Fruit fly (Drosophila melanogaster) whole organism, embryonic: ENCODE data around the gene Rrp45.

Experiments used
- Aef1 ChIP-seq: fragments of 200-800 bp; sonication (Bioruptor generic); IDR thresholded peaks from 3 replicates; pipeline ENCODE4 v1.3.6; 2022; ENCODE audit warnings: missing biosample characterization, missing genetic modification characterization
- Asciz ChIP-seq: fragments of 200-800 bp; sonication (Bioruptor generic); optimal IDR thresholded peaks from 2 replicates; lab custom pipeline; 2017; ENCODE audit warnings: missing biosample characterization, mild to moderate bottlenecking, missing genetic modification characterization, missing genetic modification reagents
- Atf-2 ChIP-seq: fragments of 200-800 bp; sonication (Bioruptor generic); optimal IDR thresholded peaks from 2 replicates; lab custom pipeline; 2016; ENCODE audit warnings: missing biosample characterization, missing genetic modification characterization
- Bteb2 ChIP-seq: fragments of 200-800 bp; sonication (Bioruptor generic); optimal IDR thresholded peaks from 2 replicates; lab custom pipeline; 2016; ENCODE audit warnings: missing biosample characterization, missing genetic modification characterization
- CG10267 ChIP-seq: fragments of 200-800 bp; sonication (Bioruptor generic); optimal IDR thresholded peaks from 2 replicates; lab custom pipeline; 2018; ENCODE audit warnings: missing biosample characterization, mild to moderate bottlenecking, missing genetic modification characterization, moderate library complexity
- CG10979 ChIP-seq: fragments of 200-800 bp; sonication (Bioruptor generic); optimal IDR thresholded peaks from 2 replicates; lab custom pipeline; 2018; ENCODE audit warnings: missing biosample characterization, mild to moderate bottlenecking, missing genetic modification characterization, moderate library complexity
- CG11504 ChIP-seq: fragments of 200-800 bp; sonication (Bioruptor generic); optimal IDR thresholded peaks from 3 replicates; lab custom pipeline; 2019; ENCODE audit warnings: missing biosample characterization, mild to moderate bottlenecking, missing genetic modification characterization, moderate library complexity
- CG11696 ChIP-seq: fragments of 200-800 bp; sonication (Bioruptor generic); IDR thresholded peaks from 2 replicates; pipeline ENCODE4 v1.3.6; 2022; ENCODE audit warnings: missing biosample characterization, missing genetic modification characterization
- CG12391 ChIP-seq: fragments of 200-800 bp; sonication (Bioruptor generic); optimal IDR thresholded peaks from 3 replicates; lab custom pipeline; 2018; ENCODE audit warnings: missing biosample characterization, mild to moderate bottlenecking, missing genetic modification characterization, moderate library complexity
- CG12744 ChIP-seq: fragments of 200-800 bp; sonication (Bioruptor generic); optimal IDR thresholded peaks from 2 replicates; lab custom pipeline; 2016; ENCODE audit warnings: missing biosample characterization, missing genetic modification characterization
- CG12769 ChIP-seq: fragments of 200-800 bp; sonication (Bioruptor generic); optimal IDR thresholded peaks from 2 replicates; lab custom pipeline; 2019; ENCODE audit warnings: missing biosample characterization, mild to moderate bottlenecking, missing genetic modification characterization, moderate library complexity
- CG1647 ChIP-seq: fragments of 200-800 bp; sonication (Bioruptor generic); optimal IDR thresholded peaks from 3 replicates; lab custom pipeline; 2016; ENCODE audit warnings: missing biosample characterization, missing genetic modification characterization
- CG1832 ChIP-seq: fragments of 200-800 bp; sonication (Bioruptor generic); optimal IDR thresholded peaks from 2 replicates; lab custom pipeline; 2017; ENCODE audit warnings: missing biosample characterization, mild to moderate bottlenecking, missing genetic modification characterization, inconsistent platforms
- CG31388 ChIP-seq: fragments of 200-800 bp; sonication (Bioruptor generic); optimal IDR thresholded peaks from 2 replicates; lab custom pipeline; 2016; ENCODE audit warnings: missing biosample characterization, missing genetic modification characterization
- CG32767 ChIP-seq: fragments of 200-800 bp; sonication (Bioruptor generic); IDR thresholded peaks from 2 replicates; pipeline ENCODE4 v1.3.6; 2022; ENCODE audit warnings: missing biosample characterization, missing genetic modification characterization
- CG34376 ChIP-seq: fragments of 200-800 bp; sonication (Bioruptor generic); optimal IDR thresholded peaks from 2 replicates; lab custom pipeline; 2018; ENCODE audit warnings: missing biosample characterization, mild to moderate bottlenecking, missing genetic modification characterization
- CG3995 ChIP-seq: fragments of 200-800 bp; sonication (Bioruptor generic); optimal IDR thresholded peaks from 3 replicates; lab custom pipeline; 2016; ENCODE audit warnings: missing biosample characterization, missing genetic modification characterization
- CG42726 ChIP-seq: fragments of 200-800 bp; sonication (Bioruptor generic); IDR thresholded peaks from 2 replicates; pipeline ENCODE4 v1.3.6; 2022; ENCODE audit warnings: missing biosample characterization, missing genetic modification characterization; ENCODE audit not compliant: partially characterized antibody
- CG6689 ChIP-seq: fragments of 200-800 bp; sonication (Bioruptor generic); IDR thresholded peaks from 2 replicates; pipeline ENCODE4 v1.3.6; 2022; ENCODE audit warnings: missing biosample characterization, missing genetic modification characterization
- CG6813 ChIP-seq: fragments of 200-800 bp; sonication (Bioruptor generic); optimal IDR thresholded peaks from 2 replicates; lab custom pipeline; 2017; ENCODE audit warnings: missing biosample characterization, missing genetic modification characterization, mild to moderate bottlenecking, moderate library complexity, missing genetic modification reagents
- CHES-1-like ChIP-seq: fragments of 200-800 bp; sonication (Bioruptor generic); optimal IDR thresholded peaks from 2 replicates; lab custom pipeline; 2016; ENCODE audit warnings: missing biosample characterization, missing genetic modification characterization
- CrebB ChIP-seq: fragments of 200-800 bp; sonication (Bioruptor generic); optimal IDR thresholded peaks from 3 replicates; lab custom pipeline; 2018; ENCODE audit warnings: missing biosample characterization, mild to moderate bottlenecking, missing genetic modification characterization
- Ets97D ChIP-seq: fragments of 200-800 bp; sonication (Bioruptor generic); optimal IDR thresholded peaks from 3 replicates; lab custom pipeline; 2016; ENCODE audit warnings: missing biosample characterization, missing genetic modification characterization
- Hsf ChIP-seq: fragments of 200-800 bp; sonication (Bioruptor generic); optimal IDR thresholded peaks from 3 replicates; lab custom pipeline; 2016; ENCODE audit warnings: missing biosample characterization, missing genetic modification characterization
- NFAT ChIP-seq: fragments of 200-800 bp; sonication (Bioruptor generic); IDR thresholded peaks from 2 replicates; pipeline ENCODE4 v1.3.6; 2022; ENCODE audit warnings: missing biosample characterization, missing genetic modification characterization
- Nf-YC ChIP-seq: fragments of 200-800 bp; optimal IDR thresholded peaks from 3 replicates; lab custom pipeline; 2019; ENCODE audit warnings: missing biosample characterization, mild to moderate bottlenecking, missing genetic modification characterization, moderate library complexity
- NfI ChIP-seq: fragments of 200-800 bp; sonication (Bioruptor generic); optimal IDR thresholded peaks from 3 replicates; lab custom pipeline; 2018; ENCODE audit warnings: missing biosample characterization, mild to moderate bottlenecking, missing genetic modification characterization, moderate library complexity
- Sry-β ChIP-seq: fragments of 200-800 bp; sonication (Bioruptor generic); optimal IDR thresholded peaks from 2 replicates; lab custom pipeline; 2018; ENCODE audit warnings: missing biosample characterization, mild to moderate bottlenecking, missing genetic modification characterization, moderate library complexity
- ac ChIP-seq: fragments of 200-800 bp; sonication (Bioruptor generic); optimal IDR thresholded peaks from 3 replicates; lab custom pipeline; 2017; ENCODE audit warnings: missing biosample characterization, mild to moderate bottlenecking, missing genetic modification characterization
- ato ChIP-seq: fragments of 200-800 bp; sonication (Bioruptor generic); IDR thresholded peaks from 2 replicates; pipeline ENCODE4 v1.3.6; 2022; ENCODE audit warnings: missing biosample characterization, missing genetic modification characterization; ENCODE audit not compliant: partially characterized antibody
- chm ChIP-seq: fragments of 200-800 bp; sonication (Bioruptor generic); IDR thresholded peaks from 2 replicates; pipeline ENCODE4 v1.3.6; 2022; ENCODE audit warnings: missing biosample characterization, missing genetic modification characterization
- chn ChIP-seq: fragments of 200-800 bp; sonication (Bioruptor generic); optimal IDR thresholded peaks from 2 replicates; lab custom pipeline; 2016; ENCODE audit warnings: missing biosample characterization, missing genetic modification characterization
- corto ChIP-seq: fragments of 200-800 bp; sonication (Bioruptor generic); optimal IDR thresholded peaks from 2 replicates; lab custom pipeline; 2016; ENCODE audit warnings: missing biosample characterization, mild to moderate bottlenecking, missing genetic modification characterization, moderate library complexity
- disco-r ChIP-seq: fragments of 200-800 bp; sonication (Bioruptor generic); optimal IDR thresholded peaks from 2 replicates; lab custom pipeline; 2016; ENCODE audit warnings: missing biosample characterization, missing genetic modification characterization
- dm ChIP-seq: fragments of 200-800 bp; sonication (Bioruptor generic); optimal IDR thresholded peaks from 3 replicates; lab custom pipeline; 2016; ENCODE audit warnings: missing biosample characterization, missing genetic modification characterization
- hb ChIP-seq: fragments of 200-800 bp; sonication (Bioruptor generic); IDR thresholded peaks from 3 replicates; pipeline ENCODE4 v1.3.6; 2022; ENCODE audit warnings: missing biosample characterization, missing genetic modification characterization; ENCODE audit not compliant: partially characterized antibody
- hth ChIP-seq: fragments of >200 bp; optimal IDR thresholded peaks from 2 replicates; lab custom pipeline; 2017; ENCODE audit warnings: inconsistent platforms
- lab ChIP-seq: fragments of 200-800 bp; sonication (Bioruptor generic); optimal IDR thresholded peaks from 3 replicates; lab custom pipeline; 2017; ENCODE audit warnings: missing biosample characterization, missing genetic modification characterization, mild to moderate bottlenecking, moderate library complexity, missing genetic modification reagents
- nau ChIP-seq: fragments of 200-800 bp; sonication (Bioruptor generic); optimal IDR thresholded peaks from 3 replicates; lab custom pipeline; 2017; ENCODE audit warnings: missing biosample characterization, mild to moderate bottlenecking, missing genetic modification characterization, missing genetic modification reagents
- pita ChIP-seq: fragments of 200-800 bp; sonication (Bioruptor generic); optimal IDR thresholded peaks from 2 replicates; lab custom pipeline; 2017; ENCODE audit warnings: missing biosample characterization, mild to moderate bottlenecking, missing genetic modification characterization
- prd ChIP-seq, 3 experiments: fragments of >200 bp in 2 of 3; fragments of 200-800 bp in 1 of 3; sonication (Bioruptor generic) in 1 of 3; optimal IDR thresholded peaks in 2 of 3; IDR thresholded peaks in 1 of 3; 2 replicates in 2 of 3; 3 replicates in 1 of 3; pipeline versions ENCODE4 v1.3.6 to Lab custom; 2017 to 2022; ENCODE audit warnings: missing biosample characterization in 1 of 3, missing genetic modification characterization in 1 of 3
- sd ChIP-seq: fragments of 200-800 bp; sonication (Bioruptor generic); optimal IDR thresholded peaks from 3 replicates; lab custom pipeline; 2018; ENCODE audit warnings: missing biosample characterization, mild to moderate bottlenecking, missing genetic modification characterization, moderate library complexity
- shn ChIP-seq: fragments of 200-800 bp; sonication (Bioruptor generic); optimal IDR thresholded peaks from 3 replicates; lab custom pipeline; 2016; ENCODE audit warnings: missing biosample characterization, missing genetic modification characterization
- sna ChIP-seq: fragments of 200-800 bp; sonication (Bioruptor generic); IDR thresholded peaks from 2 replicates; pipeline ENCODE4 v1.3.6; 2022; ENCODE audit warnings: missing biosample characterization, missing genetic modification characterization; ENCODE audit not compliant: partially characterized antibody
- sr ChIP-seq: fragments of 200-800 bp; sonication (Bioruptor generic); IDR thresholded peaks from 3 replicates; pipeline ENCODE4 v1.3.6; 2022; ENCODE audit warnings: missing biosample characterization, missing genetic modification characterization
- tgo ChIP-seq: fragments of 200-800 bp; sonication (Bioruptor generic); IDR thresholded peaks from 3 replicates; pipeline ENCODE4 v1.3.6; 2022; ENCODE audit warnings: missing biosample characterization, missing genetic modification characterization
- wor ChIP-seq: fragments of 200-800 bp; sonication (Bioruptor generic); IDR thresholded peaks from 2 replicates; pipeline ENCODE4 v1.3.6; 2022; ENCODE audit warnings: missing biosample characterization, missing genetic modification characterization
- zf30C ChIP-seq: fragments of 200-800 bp; sonication (Bioruptor generic); optimal IDR thresholded peaks from 3 replicates; lab custom pipeline; 2018; ENCODE audit warnings: missing biosample characterization, mild to moderate bottlenecking, missing genetic modification characterization

Gene Rrp45

DNA sequence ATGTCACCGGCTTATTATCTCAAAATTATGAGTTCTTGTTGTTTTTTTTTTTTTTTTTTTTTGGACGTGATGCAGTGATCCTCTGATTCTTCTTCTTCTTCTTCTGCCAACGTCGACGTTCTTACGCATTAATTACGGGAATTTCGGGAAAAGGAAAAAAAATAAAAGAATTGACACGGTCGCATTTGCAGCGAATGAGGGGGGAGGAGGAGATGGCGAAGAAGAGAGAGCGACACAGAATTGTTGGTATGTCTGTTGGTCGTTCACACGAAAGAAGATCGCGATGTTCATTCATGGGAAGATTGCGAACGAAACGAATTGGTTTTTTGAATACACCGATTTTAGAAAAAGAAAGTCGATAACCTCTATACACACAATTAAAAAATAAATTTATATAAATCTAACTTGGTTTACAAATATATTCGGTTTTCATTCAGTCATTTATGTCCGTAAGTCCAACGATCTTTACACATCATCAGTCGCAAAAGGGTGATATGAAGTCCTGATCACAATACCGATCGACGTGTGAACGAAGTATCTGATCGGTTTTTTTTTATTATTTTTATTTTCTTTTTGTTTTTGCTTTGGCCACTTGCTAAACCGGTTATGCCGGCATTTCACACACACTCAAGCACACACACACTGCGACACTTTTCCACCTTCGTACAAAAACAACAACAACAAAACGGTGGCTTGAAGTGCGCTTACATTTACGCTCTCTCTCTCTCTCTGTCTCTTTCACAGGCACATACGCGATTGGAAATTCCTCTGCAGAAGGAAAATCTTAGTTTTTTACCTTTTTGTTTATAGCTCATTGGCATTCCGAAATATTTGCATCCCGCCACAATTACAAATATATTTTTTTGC lies 40.1 kb downstream of the Rrp45 start:
- no peak for TF ChIP-seq dm
- no peak for TF ChIP-seq prd (optimal IDR thresholded peaks at IDR 0.05; lab: Kevin White, UChicago)
- TF ChIP-seq prd (GFP tag; IDR thresholded peaks at IDR 0.05; lab: Robert Waterston, UW), result peak; percentile 62
- TF ChIP-seq Sry-β (GFP tag; lab: Kevin White, UChicago), result no peak
- TF ChIP-seq CG11504 (tag; lab: Kevin White, UChicago), result peak; percentile 80
- no peak for TF ChIP-seq Ets97D (GFP tag; lab: Kevin White, UChicago)
- TF ChIP-seq hth, result no peak
- peak; percentile 47; the same call in 1 of the 3 replicates for TF ChIP-seq tgo
- TF ChIP-seq Hsf (GFP tag; lab: Kevin White, UChicago), result peak; percentile 33
- no peak for TF ChIP-seq disco-r (GFP tag; lab: Kevin White, UChicago)
- peak; percentile 75 for TF ChIP-seq CG6689 (GFP tag; lab: Robert Waterston, UW)
- TF ChIP-seq CrebB (tag; lab: Kevin White, UChicago), result peak; percentile 62
- peak; percentile 53 for TF ChIP-seq CG34376 (GFP tag; lab: Kevin White, UChicago)
- peak; percentile 66 for TF ChIP-seq Asciz (GFP tag; lab: Kevin White, UChicago)
- TF ChIP-seq pita, result no peak
- TF ChIP-seq chn (GFP tag; lab: Kevin White, UChicago), result peak; percentile 40
- no peak for TF ChIP-seq NFAT (GFP tag; lab: Robert Waterston, UW)
- TF ChIP-seq CG11696 (GFP tag; lab: Robert Waterston, UW), result peak; percentile 15; the same call in 1 of the 2 replicates
- no peak for TF ChIP-seq zf30C (GFP tag; lab: Kevin White, UChicago)
- no peak; the same call in 1 of the 2 replicates for TF ChIP-seq chm (GFP tag; lab: Robert Waterston, UW)
- TF ChIP-seq CG10267 (tag; lab: Kevin White, UChicago), result peak; percentile 78
- no peak for TF ChIP-seq CG1647
- TF ChIP-seq CHES-1-like (GFP tag; lab: Kevin White, UChicago), result no peak
- peak; percentile 76 for TF ChIP-seq Nf-YC
- peak; percentile 86 for TF ChIP-seq CG10979
- peak; percentile 69 for TF ChIP-seq NfI
- TF ChIP-seq CG32767 (GFP tag; lab: Robert Waterston, UW), result peak; percentile 39; the same call in 1 of the 2 replicates
- TF ChIP-seq hb, result no peak
- peak; percentile 73 for TF ChIP-seq lab (GFP tag; lab: Kevin White, UChicago)
- no peak for TF ChIP-seq Aef1 (GFP tag; lab: Robert Waterston, UW)
- TF ChIP-seq Bteb2, result peak; percentile 13
- TF ChIP-seq CG12769, result peak; percentile 18
- TF ChIP-seq ac (GFP tag; lab: Kevin White, UChicago), result peak; percentile 49
- no peak for TF ChIP-seq CG42726 (GFP tag; lab: Robert Waterston, UW)
- peak; percentile 78 for TF ChIP-seq corto
- TF ChIP-seq Atf-2 (GFP tag; lab: Kevin White, UChicago), result no peak
- TF ChIP-seq CG31388 (GFP tag; lab: Kevin White, UChicago), result no peak
- TF ChIP-seq sr (GFP tag; lab: Robert Waterston, UW), result no peak
- peak; percentile 26; the same call in 1 of the 2 replicates for TF ChIP-seq wor (GFP tag; lab: Robert Waterston, UW)
- no peak for TF ChIP-seq shn (GFP tag; lab: Kevin White, UChicago)
- TF ChIP-seq CG12391 (tag; lab: Kevin White, UChicago), result peak; percentile 84
- peak; percentile 4 for TF ChIP-seq CG1832
- peak; percentile 45 for TF ChIP-seq sd (tag; lab: Kevin White, UChicago)
- TF ChIP-seq sna (GFP tag; lab: Robert Waterston, UW), result no peak
- TF ChIP-seq CG12744, result peak; percentile 5
- TF ChIP-seq CG6813 (GFP tag; lab: Kevin White, UChicago), result peak; percentile 63
- TF ChIP-seq CG3995 (GFP tag; lab: Kevin White, UChicago), result no peak
- peak; percentile 52 for TF ChIP-seq nau (GFP tag; lab: Kevin White, UChicago)
- TF ChIP-seq ato (GFP tag; lab: Robert Waterston, UW), result no peak
